Fruit fly (Drosophila melanogaster): ENCODE results near the gene gro.
A peak's percentile ranks its signal among the peaks of the same experiment; 100 is the strongest.

dm6 chr3R:26017771-26018731 is 23.5 kb upstream of the gro start:
- TF ChIP-seq CG8632 (GFP tag; optimal IDR thresholded peaks at IDR 0.05) (peak; percentile 94), OdsH (GFP tag; optimal IDR thresholded peaks at IDR 0.05) (peak; percentile 89), pdm3 (GFP tag; optimal IDR thresholded peaks at IDR 0.05) (peak; percentile 69), Gug (GFP tag; IDR thresholded peaks at IDR 0.05) (peak; percentile 54), eg (GFP tag; IDR thresholded peaks at IDR 0.05) (peak; percentile 68), CG11902 (GFP tag; optimal IDR thresholded peaks at IDR 0.05) (peak; percentile 85), acj6 (GFP tag; optimal IDR thresholded peaks at IDR 0.05) (peak; percentile 92), CG34406 (GFP tag; optimal IDR thresholded peaks at IDR 0.05) (peak; percentile 94), CG3919 (GFP tag; optimal IDR thresholded peaks at IDR 0.05) (peak; percentile 91), CG6792 (GFP tag; optimal IDR thresholded peaks at IDR 0.05) (peak; percentile 93), Smox (GFP tag; optimal IDR thresholded peaks at IDR 0.05) (peak; percentile 79)
